Worm (Caenorhabditis elegans) whole organism, young adult: Measurements from ENCODE around the gene pqn-78.
"Not testable (repeated sequence)": the region's sequence is repeated elsewhere in the genome, so short reads cannot be mapped to it uniquely, and the experiment has no call there.

ENCODE experiments used
- C17E4.6 ChIP-seq: fragments of 200-800 bp; sonication (Bioruptor generic); IDR thresholded peaks from 2 replicates; pipeline ENCODE4 v1.3.6; 2022; ENCODE audit warnings: missing genetic modification reagents, missing genetic modification characterization, missing compliant biosample characterization
- F49E8.2 ChIP-seq: sonication (generic microtip); optimal IDR thresholded peaks from 3 replicates; lab custom pipeline; 2017; ENCODE audit warnings: missing genetic modification characterization, mild to moderate bottlenecking, missing compliant biosample characterization, antibody characterized with exemption, moderate library complexity; ENCODE audit not compliant: insufficient read depth
- F52B5.7 ChIP-seq: sonication (generic microtip); optimal IDR thresholded peaks from 2 replicates; lab custom pipeline; 2016; ENCODE audit warnings: mild to moderate bottlenecking, missing genetic modification characterization, missing compliant biosample characterization
- K11D2.4 ChIP-seq: fragments of 200-800 bp; sonication (Bioruptor generic); IDR thresholded peaks from 2 replicates; pipeline ENCODE4 v1.3.6; 2022; ENCODE audit warnings: missing genetic modification reagents, missing genetic modification characterization, missing compliant biosample characterization
- Y67H2A.10 ChIP-seq: fragments of 200-800 bp; sonication (Bioruptor generic); conservative IDR thresholded peaks from 2 replicates; pipeline ENCODE4 v1.3.6; 2022; ENCODE audit warnings: missing genetic modification reagents, missing genetic modification characterization, missing compliant biosample characterization
- Y79H2A.3 ChIP-seq: fragments of 200-800 bp; sonication (Bioruptor generic); conservative IDR thresholded peaks from 2 replicates; pipeline ENCODE4 v1.3.6; 2022; ENCODE audit warnings: missing genetic modification reagents, missing genetic modification characterization, missing compliant biosample characterization
- Y95B8A.8 ChIP-seq: fragments of 200-800 bp; sonication (Bioruptor generic); IDR thresholded peaks from 2 replicates; pipeline ENCODE4 v1.3.6; 2022; ENCODE audit warnings: missing genetic modification reagents, missing genetic modification characterization, missing compliant biosample characterization
- aptf-3 ChIP-seq: fragments of 200-800 bp; sonication (Bioruptor generic); IDR thresholded peaks from 2 replicates; pipeline ENCODE4 v1.3.6; 2022; ENCODE audit warnings: missing genetic modification characterization, missing compliant biosample characterization
- athp-1 ChIP-seq: sonication (generic microtip); optimal IDR thresholded peaks from 2 replicates; lab custom pipeline; 2017; ENCODE audit warnings: mild to moderate bottlenecking, missing genetic modification characterization, missing compliant biosample characterization
- ceh-58 ChIP-seq: fragments of 200-800 bp; sonication (Bioruptor generic); IDR thresholded peaks from 2 replicates; pipeline ENCODE4 v1.3.6; 2022; ENCODE audit warnings: missing genetic modification characterization, missing compliant biosample characterization
- ekl-4 ChIP-seq: fragments of 200-800 bp; sonication (Bioruptor generic); IDR thresholded peaks from 2 replicates; pipeline ENCODE4 v1.3.6; 2022; ENCODE audit warnings: missing genetic modification reagents, missing genetic modification characterization, missing compliant biosample characterization
- him-1 ChIP-seq: sonication (generic microtip); optimal IDR thresholded peaks from 2 replicates; lab custom pipeline; 2016; ENCODE audit warnings: missing genotype, missing genetic modification reagents, missing genetic modification characterization, missing compliant biosample characterization
- hlh-26 ChIP-seq: fragments of 200-800 bp; sonication (Bioruptor generic); conservative IDR thresholded peaks from 2 replicates; pipeline ENCODE4 v1.3.6; 2022; ENCODE audit warnings: missing genetic modification reagents, missing genetic modification characterization, missing compliant biosample characterization
- hrde-1 ChIP-seq: sonication (generic microtip); optimal IDR thresholded peaks from 2 replicates; lab custom pipeline; 2016; ENCODE audit warnings: missing genetic modification characterization, mild to moderate bottlenecking, missing compliant biosample characterization, moderate library complexity, missing genotype, missing genetic modification reagents, borderline replicate concordance
- hsf-1 ChIP-seq: fragments of 200-800 bp; sonication (Bioruptor generic); IDR thresholded peaks from 2 replicates; pipeline ENCODE4 v1.3.6; 2022; ENCODE audit warnings: missing genetic modification reagents, missing genetic modification characterization, missing compliant biosample characterization
- lag-1 ChIP-seq: fragments of 200-800 bp; sonication (Bioruptor generic); IDR thresholded peaks from 2 replicates; pipeline ENCODE4 v1.3.6; 2022; ENCODE audit warnings: missing genetic modification reagents, missing genetic modification characterization, missing compliant biosample characterization
- let-526 ChIP-seq: fragments of 200-800 bp; sonication (Bioruptor generic); IDR thresholded peaks from 2 replicates; pipeline ENCODE4 v1.3.6; 2022; ENCODE audit warnings: missing genetic modification reagents, missing genetic modification characterization, missing compliant biosample characterization
- lin-40 ChIP-seq: sonication (generic microtip); optimal IDR thresholded peaks from 2 replicates; lab custom pipeline; 2016; ENCODE audit warnings: missing genetic modification characterization, mild to moderate bottlenecking, missing compliant biosample characterization, missing genotype, missing genetic modification reagents
- lsl-1 ChIP-seq: fragments of 200-800 bp; sonication (Bioruptor generic); optimal IDR thresholded peaks from 2 replicates; lab custom pipeline; 2018; ENCODE audit warnings: mild to moderate bottlenecking, missing genetic modification characterization, moderate library complexity, missing compliant biosample characterization
- mes-4 ChIP-seq: sonication (generic microtip); optimal IDR thresholded peaks from 2 replicates; lab custom pipeline; 2016; ENCODE audit warnings: missing genotype, missing genetic modification characterization, missing compliant biosample characterization
- mxl-1 ChIP-seq: sonication (generic microtip); optimal IDR thresholded peaks from 2 replicates; lab custom pipeline; 2016; ENCODE audit warnings: missing genetic modification characterization, missing compliant biosample characterization
- nhr-27 ChIP-seq: fragments of 200-800 bp; sonication (Bioruptor generic); optimal IDR thresholded peaks from 2 replicates; lab custom pipeline; 2018; ENCODE audit warnings: mild to moderate bottlenecking, missing genetic modification characterization, moderate library complexity, missing compliant biosample characterization
- nhr-80 ChIP-seq: sonication (generic microtip); optimal IDR thresholded peaks from 2 replicates; lab custom pipeline; 2016; ENCODE audit warnings: missing genetic modification characterization, missing compliant biosample characterization
- pha-4 ChIP-seq: fragments of 150-350 bp; sonication (generic microtip); optimal IDR thresholded peaks from 2 replicates; lab custom pipeline; 2014; ENCODE audit warnings: missing biosample characterization, missing genetic modification reagents, missing genetic modification characterization
- repo-1 ChIP-seq: sonication (generic microtip); optimal IDR thresholded peaks from 2 replicates; lab custom pipeline; 2017; ENCODE audit warnings: mild to moderate bottlenecking, missing genetic modification characterization, missing compliant biosample characterization
- rpc-1 ChIP-seq, 2 experiments: fragments of 150-350 bp in 1 of 2; sonication (generic microtip) in 1 of 2; optimal IDR thresholded peaks; 2 replicates each; lab custom pipeline; 2014 to 2018; ENCODE audit warnings: missing biosample characterization in 1 of 2, missing genetic modification characterization in 1 of 2, missing genetic modification reagents in 1 of 2, missing genotype in 1 of 2
- snpc-4 ChIP-seq, 5 experiments: fragments of 150-350 bp in 1 of 5; sonication (generic microtip) in 4 of 5; optimal IDR thresholded peaks; 2 replicates each; lab custom pipeline; 2014 to 2018; ENCODE audit warnings: missing genetic modification characterization in 5 of 5, missing biosample characterization in 3 of 5, antibody characterized with exemption in 2 of 5, mild to moderate bottlenecking in 2 of 5, missing compliant biosample characterization in 2 of 5, missing genotype in 2 of 5, moderate library complexity in 2 of 5, missing genetic modification reagents in 1 of 5
- unc-130 ChIP-seq: sonication (generic microtip); optimal IDR thresholded peaks from 2 replicates; lab custom pipeline; 2016; ENCODE audit warnings: missing genetic modification reagents, missing genetic modification characterization, missing compliant biosample characterization
- unc-62 ChIP-seq: fragments of 150-350 bp; optimal IDR thresholded peaks from 2 replicates; lab custom pipeline; 2014; ENCODE audit warnings: missing biosample characterization, missing genetic modification reagents, missing genetic modification characterization
- xnd-1 ChIP-seq: sonication (generic microtip); optimal IDR thresholded peaks from 2 replicates; lab custom pipeline; 2016; ENCODE audit warnings: missing genotype, missing genetic modification reagents, missing genetic modification characterization, missing compliant biosample characterization
- zfh-2 ChIP-seq: fragments of 200-800 bp; sonication (Bioruptor generic); conservative IDR thresholded peaks from 2 replicates; pipeline ENCODE4 v1.3.6; 2022; ENCODE audit warnings: missing genetic modification reagents, missing genetic modification characterization, missing compliant biosample characterization
- ztf-22 ChIP-seq: fragments of 200-800 bp; sonication (Bioruptor generic); optimal IDR thresholded peaks from 2 replicates; lab custom pipeline; 2018; ENCODE audit warnings: mild to moderate bottlenecking, missing genetic modification characterization, moderate library complexity, missing compliant biosample characterization
- ztf-26 ChIP-seq: sonication (generic microtip); optimal IDR thresholded peaks from 2 replicates; lab custom pipeline; 2017; ENCODE audit warnings: missing genetic modification characterization, missing compliant biosample characterization
- ztf-3 ChIP-seq: fragments of 200-800 bp; sonication (Bioruptor generic); optimal IDR thresholded peaks from 2 replicates; lab custom pipeline; 2018; ENCODE audit warnings: mild to moderate bottlenecking, missing genetic modification characterization, missing compliant biosample characterization
- ztf-6 ChIP-seq: fragments of 200-800 bp; sonication (Bioruptor generic); IDR thresholded peaks from 2 replicates; pipeline ENCODE4 v1.3.6; 2022; ENCODE audit warnings: missing genetic modification reagents, missing genetic modification characterization, missing compliant biosample characterization

Gene pqn-78

DNA sequence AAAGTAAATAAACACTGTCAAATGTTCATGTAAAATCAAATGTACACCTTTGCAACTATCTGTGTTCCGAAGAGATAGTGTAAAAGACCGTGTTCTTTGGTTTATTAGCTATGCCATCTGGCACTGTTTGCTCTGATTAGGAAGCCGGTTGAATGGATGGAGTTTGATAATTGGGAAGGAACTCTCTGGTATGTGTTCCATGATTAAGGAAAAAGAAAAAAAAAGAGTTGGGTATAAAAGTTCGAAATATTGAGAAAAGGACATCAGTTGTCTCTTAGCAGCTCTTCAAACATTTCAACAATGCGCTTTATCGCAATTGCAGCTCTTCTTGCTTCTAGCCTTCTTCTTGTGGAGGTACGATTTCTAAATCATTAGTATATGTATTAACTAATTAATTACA is 4.4 kb downstream of the pqn-78 start, which contains the start of gene abu-5:
Gene abu-5 (plus strand): TSS at position 301 of the 400 bp plus-strand sequence.
- not testable (repeated sequence) for TF ChIP-seq C17E4.6 (GFP tag; lab: Robert Waterston, UW); lsl-1 (GFP tag; lab: Kevin White, UChicago); snpc-4 (GFP tag; optimal IDR thresholded peaks at IDR 0.05; lab: Kevin White, UChicago); snpc-4 (tag; optimal IDR thresholded peaks at IDR 0.05; lab: Kevin White, UChicago)

DNA sequence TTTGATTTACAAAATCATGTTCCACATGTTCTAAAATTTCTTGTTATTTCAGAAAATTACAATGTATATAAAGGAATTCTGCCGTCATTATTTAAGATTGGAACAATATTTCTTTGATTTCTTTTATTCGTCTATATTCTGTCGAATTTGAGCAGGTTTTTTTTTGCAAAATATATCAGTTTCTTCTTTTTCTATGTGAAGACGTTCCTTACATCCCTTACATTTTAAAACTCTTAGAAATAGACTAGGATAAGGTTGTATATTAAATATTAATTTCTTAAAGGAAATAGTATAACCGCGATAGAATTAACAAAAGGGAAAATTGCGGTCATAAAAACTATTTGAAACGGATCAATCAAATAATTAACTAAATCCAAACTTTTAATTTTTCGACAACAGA is 6.0 kb downstream of the pqn-78 start:
- TF ChIP-seq ztf-22 (no peak), pha-4 (no peak), F52B5.7 (no peak), snpc-4 (GFP tag; optimal IDR thresholded peaks at IDR 0.05; lab: Kevin White, UChicago) (no peak), snpc-4 (tag; optimal IDR thresholded peaks at IDR 0.05; lab: Kevin White, UChicago) (no peak), mes-4 (no peak), aptf-3 (no peak), ceh-58 (no peak), ztf-26 (tag; lab: Kevin White, UChicago) (no peak), ztf-6 (GFP tag; lab: Robert Waterston, UW) (no peak), hrde-1 (tag; lab: Kevin White, UChicago) (no peak), lag-1 (GFP tag; lab: Robert Waterston, UW) (no peak), hsf-1 (no peak), hlh-26 (GFP tag; lab: Robert Waterston, UW) (no peak)

DNA sequence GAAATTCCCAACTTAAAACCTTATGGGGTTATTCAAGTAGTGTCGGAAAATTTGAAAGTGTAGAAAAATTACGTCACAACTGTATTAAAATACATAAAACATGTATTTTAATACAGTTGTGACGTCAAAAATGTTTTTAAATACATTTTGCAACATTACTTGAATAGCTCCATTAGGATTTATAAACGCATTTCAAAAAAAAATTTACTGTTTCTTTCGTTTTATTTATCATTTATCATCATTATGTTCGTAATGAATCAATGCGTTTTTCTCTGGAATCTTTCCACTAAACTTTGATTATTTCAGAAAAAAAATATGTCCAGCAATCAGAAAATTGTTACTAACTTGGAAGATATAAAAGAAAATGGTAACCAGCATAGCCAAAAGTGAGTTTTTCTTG is 11.2 kb downstream of the pqn-78 start, which contains the start of gene Y105C5A.508:
Gene Y105C5A.508 (plus strand): TSS at position 301 of the 400 bp plus-strand sequence.
- TF ChIP-seq zfh-2 (GFP tag; lab: Robert Waterston, UW) (no peak), mxl-1 (tag; lab: Kevin White, UChicago) (no peak), let-526 (no peak), unc-62 (GFP tag; lab: Kevin White, UChicago) (no peak), Y95B8A.8 (GFP tag; lab: Robert Waterston, UW) (no peak), ztf-3 (GFP tag; lab: Kevin White, UChicago) (no peak), unc-130 (no peak), F49E8.2 (tag; lab: Kevin White, UChicago) (no peak), athp-1 (no peak), nhr-27 (no peak), rpc-1 (optimal IDR thresholded peaks at IDR 0.05; lab: Kevin White, UChicago) (no peak), rpc-1 (tag; optimal IDR thresholded peaks at IDR 0.05; lab: Kevin White, UChicago) (no peak), ekl-4 (GFP tag; lab: Robert Waterston, UW) (no peak), Y79H2A.3 (no peak), K11D2.4 (no peak), repo-1 (no peak), Y67H2A.10 (GFP tag; lab: Robert Waterston, UW) (no peak), him-1 (tag; lab: Kevin White, UChicago) (no peak)
- TF ChIP-seq, all 124 proteins: peak for 0

DNA sequence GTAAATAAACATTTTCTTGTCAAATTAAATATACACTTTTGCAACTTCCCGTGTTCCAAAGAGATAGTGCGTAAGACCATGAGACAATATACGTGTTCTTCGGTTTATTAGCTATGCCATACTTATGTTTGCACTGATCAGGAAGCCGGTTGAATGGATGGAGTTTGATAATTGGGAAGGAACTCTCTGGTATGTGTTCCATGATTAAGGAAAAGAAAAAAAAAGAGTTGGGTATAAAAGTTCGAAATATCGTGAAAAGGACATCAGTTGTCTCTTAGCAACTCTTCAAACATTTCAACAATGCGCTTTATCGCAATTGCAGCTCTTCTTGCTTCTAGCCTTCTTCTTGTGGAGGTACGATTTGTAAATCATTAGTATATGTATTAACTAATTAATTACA is 16.0 kb downstream of the pqn-78 start, which contains the start of gene pqn-76:
Gene pqn-76 (plus strand): TSS at position 301 of the 400 bp plus-strand sequence.
- TF ChIP-seq xnd-1; nhr-80 (tag; lab: Kevin White, UChicago); lin-40 (tag; lab: Kevin White, UChicago): not testable (repeated sequence)
